Worm (Caenorhabditis elegans) whole organism, L4/young adult: ENCODE measurements around the gene exc-13.

Experiments used
- W03F9.2 ChIP-seq: fragments of 150-350 bp; optimal IDR thresholded peaks from 2 replicates; lab custom pipeline; 2014; ENCODE audit warnings: missing biosample characterization, missing genetic modification characterization
- dao-5 ChIP-seq: sonication (generic microtip); optimal IDR thresholded peaks from 2 replicates; lab custom pipeline; 2016; ENCODE audit warnings: missing genotype, missing genetic modification characterization, moderate library complexity, missing compliant biosample characterization
- him-1 ChIP-seq: sonication (generic microtip); optimal IDR thresholded peaks from 2 replicates; lab custom pipeline; 2016; ENCODE audit warnings: missing genotype, missing genetic modification reagents, missing genetic modification characterization, missing compliant biosample characterization

DNA sequence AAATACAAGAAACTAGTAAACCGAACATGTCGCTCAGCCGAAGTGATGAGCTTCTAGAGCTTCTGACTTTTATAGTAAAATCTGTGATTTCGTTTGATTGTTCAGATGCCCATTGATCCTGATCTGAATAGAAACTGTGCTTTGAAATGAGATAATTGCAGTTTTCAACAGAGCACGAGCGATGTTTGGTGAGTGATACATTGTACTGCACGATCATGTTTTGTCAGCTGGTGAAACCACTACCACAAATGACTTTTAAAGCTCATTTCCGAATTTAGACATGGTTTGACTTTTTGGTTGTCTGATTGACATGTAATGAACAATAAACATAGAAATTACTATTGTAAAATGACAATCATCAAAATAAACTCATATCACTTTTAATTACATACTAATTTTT, 9.6 kb upstream of the exc-13 start, which contains the start of gene tag-293:
- no peak for TF ChIP-seq dao-5 (tag; lab: Kevin White, UChicago)
- no peak for TF ChIP-seq W03F9.2 (tag; lab: Kevin White, UChicago)
- no peak for TF ChIP-seq him-1 (tag; lab: Kevin White, UChicago)
